Fruit fly (Drosophila melanogaster): ENCODE results near the gene CG3638.
A peak's percentile ranks its signal among the peaks of the same experiment; 100 is the strongest.

CG3638 gene

dm6 chrX:1199246-1199645 is 37.2 kb downstream of the CG3638 start, which contains the start of gene CG14625:
Gene CG14625 (plus strand): TSS chrX:1199546.
- TF ChIP-seq Blimp-1 (GFP tag; optimal IDR thresholded peaks at IDR 0.05) (peak; percentile 10), NC2β (GFP tag; optimal IDR thresholded peaks at IDR 0.05) (no peak)

- no peak for TF ChIP-seq Spps (tag; optimal IDR thresholded peaks at IDR 0.05)
- TF ChIP-seq HmgZ (tag; optimal IDR thresholded peaks at IDR 0.05) = no peak
- TF ChIP-seq pnt (GFP tag; optimal IDR thresholded peaks at IDR 0.05) = no peak
- no peak for TF ChIP-seq Tbp (GFP tag; optimal IDR thresholded peaks at IDR 0.05)
- no peak for TF ChIP-seq CG11093 (GFP tag; IDR thresholded peaks at IDR 0.05)
- TF ChIP-seq slou (GFP tag; optimal IDR thresholded peaks at IDR 0.05) = no peak
- TF ChIP-seq PHDP (tag; optimal IDR thresholded peaks at IDR 0.05) = no peak
- TF ChIP-seq CG6765 (GFP tag; optimal IDR thresholded peaks at IDR 0.05) = no peak
- TF ChIP-seq tna (GFP tag; IDR thresholded peaks at IDR 0.05; ENCODE audit: partially characterized antibody) = no peak
- no peak for TF ChIP-seq ap (GFP tag; IDR thresholded peaks at IDR 0.05)
- TF ChIP-seq Ssrp (tag; optimal IDR thresholded peaks at IDR 0.05) = no peak
- no peak for TF ChIP-seq Vsx1 (GFP tag; optimal IDR thresholded peaks at IDR 0.05)
- TF ChIP-seq CG5180 (GFP tag; optimal IDR thresholded peaks at IDR 0.05) = no peak
- TF ChIP-seq Fer2 (tag; optimal IDR thresholded peaks at IDR 0.05) = no peak
- no peak for TF ChIP-seq bigmax (GFP tag; optimal IDR thresholded peaks at IDR 0.05)
- TF ChIP-seq E2f1 (GFP tag; IDR thresholded peaks at IDR 0.05) = no peak
- no peak for TF ChIP-seq CoRest (tag; optimal IDR thresholded peaks at IDR 0.05)
- no peak for TF ChIP-seq gsb (GFP tag; IDR thresholded peaks at IDR 0.05)
- TF ChIP-seq slbo (GFP tag; IDR thresholded peaks at IDR 0.05) = no peak
Observed at dm6 chrX:1197862-1198261, 38.6 kb downstream of the CG3638 start.

- TF ChIP-seq Tbp (GFP tag; optimal IDR thresholded peaks at IDR 0.05) (no peak), CG10543 (GFP tag; optimal IDR thresholded peaks at IDR 0.05) (no peak), danr (GFP tag; IDR thresholded peaks at IDR 0.05) (no peak), CG1603 (tag; optimal IDR thresholded peaks at IDR 0.05) (no peak), Hand (GFP tag; optimal IDR thresholded peaks at IDR 0.05) (no peak), Ets97D (GFP tag; optimal IDR thresholded peaks at IDR 0.05) (no peak), NfI (GFP tag; optimal IDR thresholded peaks at IDR 0.05) (no peak), sqz (GFP tag; optimal IDR thresholded peaks at IDR 0.05) (no peak), Kr (GFP tag; optimal IDR thresholded peaks at IDR 0.05) (no peak), CG11695 (GFP tag; IDR thresholded peaks at IDR 0.05) (no peak), CG17328 (GFP tag; IDR thresholded peaks at IDR 0.05) (no peak), MTF-1 (GFP tag; optimal IDR thresholded peaks at IDR 0.05; ENCODE audit: borderline replicate concordance) (no peak), al (GFP tag; IDR thresholded peaks at IDR 0.05) (no peak), CG12219 (GFP tag; optimal IDR thresholded peaks at IDR 0.05) (no peak), sc (optimal IDR thresholded peaks at IDR 0.05) (no peak), sc (GFP tag; optimal IDR thresholded peaks at IDR 0.05) (no peak), CkIIα-i1 (GFP tag; IDR thresholded peaks at IDR 0.05) (no peak), pnt (GFP tag; optimal IDR thresholded peaks at IDR 0.05) (no peak), CG15479 (GFP tag; optimal IDR thresholded peaks at IDR 0.05) (no peak)
Observed at dm6 chrX:1191008-1191407, 45.5 kb downstream of the CG3638 start, which contains the start of gene CG11380. Gene CG11380 (plus strand): TSS chrX:1191308.

Measured in whole organism, embryonic.